Worm (Caenorhabditis elegans): ENCODE data around the gene Y57G7A.1.

Gene Y57G7A.1

ce11 chrII:1320412-1320811, 22.1 kb downstream of the Y57G7A.1 start (continued):
- TF ChIP-seq F23B12.7 (tag; optimal IDR thresholded peaks at IDR 0.05; ENCODE audit: insufficient read depth), result peak; percentile 97
- 0 out of 2 replicates have a peak, but pooled peaks have one; percentile 43 for TF ChIP-seq F39B2.1 (GFP tag; IDR thresholded peaks at IDR 0.05)
- TF ChIP-seq lag-1 (GFP tag; IDR thresholded peaks at IDR 0.05), result no peak
- peak; percentile 96 for TF ChIP-seq K12H6.12 (tag; optimal IDR thresholded peaks at IDR 0.05)
- TF ChIP-seq sdz-38 (tag; optimal IDR thresholded peaks at IDR 0.05), result no peak
- TF ChIP-seq nfya-2 (GFP tag; IDR thresholded peaks at IDR 0.05), result no peak
- peak; percentile 81 to 89 for TF ChIP-seq let-607 (tag; optimal IDR thresholded peaks at IDR 0.05)
- peak; percentile 96 for TF ChIP-seq madf-3 (GFP tag; IDR thresholded peaks at IDR 0.05)
- TF ChIP-seq ceh-79 (tag; optimal IDR thresholded peaks at IDR 0.05), result peak; percentile 57
- 0 out of 2 replicates have a peak, but pooled peaks have one; percentile 38 for TF ChIP-seq F37B4.10 (GFP tag; IDR thresholded peaks at IDR 0.05)
- TF ChIP-seq aptf-3 (GFP tag; IDR thresholded peaks at IDR 0.05), result no peak
- TF ChIP-seq Y79H2A.3 (GFP tag; conservative IDR thresholded peaks at IDR 0.05), result peak; percentile 76; the same call in 1 of the 2 replicates
- peak; percentile 80; the same call in 1 of the 2 replicates for TF ChIP-seq cebp-2 (GFP tag; IDR thresholded peaks at IDR 0.05)
- no peak for TF ChIP-seq T07F8.4 (tag; optimal IDR thresholded peaks at IDR 0.05)
- peak; percentile 85 for TF ChIP-seq ceh-100 (GFP tag; IDR thresholded peaks at IDR 0.05)
- peak; percentile 20 for TF ChIP-seq nhr-27 (tag; optimal IDR thresholded peaks at IDR 0.05)
- TF ChIP-seq aptf-2 (GFP tag; conservative IDR thresholded peaks at IDR 0.05), result peak; percentile 89
- TF ChIP-seq cebp-1 (GFP tag; IDR thresholded peaks at IDR 0.05), result peak; percentile 80
- peak; percentile 91 for TF ChIP-seq cebp-1 (tag; optimal IDR thresholded peaks at IDR 0.05)
- TF ChIP-seq dpl-1 (GFP tag; optimal IDR thresholded peaks at IDR 0.05), result peak; percentile 97
- TF ChIP-seq F57C9.4 (tag; optimal IDR thresholded peaks at IDR 0.05), result peak; percentile 73
- no peak for TF ChIP-seq tbx-9 (tag; optimal IDR thresholded peaks at IDR 0.05; ENCODE audit: borderline replicate concordance)
- TF ChIP-seq gei-17 (GFP tag; optimal IDR thresholded peaks at IDR 0.05), result peak; percentile 75
- peak; percentile 96 for TF ChIP-seq hmg-1.2 (GFP tag; IDR thresholded peaks at IDR 0.05)
- no peak for TF ChIP-seq ccch-3 (GFP tag; optimal IDR thresholded peaks at IDR 0.05)
- peak; percentile 75 for TF ChIP-seq nhr-80 (tag; optimal IDR thresholded peaks at IDR 0.05)
- TF ChIP-seq F52B5.7 (tag; optimal IDR thresholded peaks at IDR 0.05), result peak; percentile 80
- peak; percentile 89 for TF ChIP-seq hsf-1 (GFP tag; IDR thresholded peaks at IDR 0.05)
- TF ChIP-seq efl-1 (GFP tag; optimal IDR thresholded peaks at IDR 0.05), result peak; percentile 92
- TF ChIP-seq unc-130 (GFP tag; optimal IDR thresholded peaks at IDR 0.05), result peak; percentile 88
- peak; percentile 73 for TF ChIP-seq ztf-25 (GFP tag; IDR thresholded peaks at IDR 0.05)
- TF ChIP-seq nhr-179 (tag; optimal IDR thresholded peaks at IDR 0.05), result no peak
- TF ChIP-seq pha-4 (tag; optimal IDR thresholded peaks at IDR 0.05), result peak; percentile 97
- TF ChIP-seq attf-5 (GFP tag; optimal IDR thresholded peaks at IDR 0.05), result peak; percentile 99
- peak; percentile 100 for TF ChIP-seq lin-54 (GFP tag; optimal IDR thresholded peaks at IDR 0.05)
- TF ChIP-seq mel-28 (tag; optimal IDR thresholded peaks at IDR 0.05; ENCODE audit: borderline replicate concordance), result peak; percentile 20
- peak; percentile 98 for TF ChIP-seq ceh-27 (GFP tag; optimal IDR thresholded peaks at IDR 0.05)
- no peak for TF ChIP-seq dpff-1 (tag; optimal IDR thresholded peaks at IDR 0.05)
- TF ChIP-seq bed-2 (GFP tag; IDR thresholded peaks at IDR 0.05), result peak; percentile 67; the same call in 1 of the 2 replicates
- TF ChIP-seq lsl-1 (GFP tag; optimal IDR thresholded peaks at IDR 0.05), result peak; percentile 84
- TF ChIP-seq snpc-3.4 (tag; optimal IDR thresholded peaks at IDR 0.05), result peak; percentile 92
- TF ChIP-seq F22D6.2 (tag; optimal IDR thresholded peaks at IDR 0.05), result peak; percentile 49
- TF ChIP-seq die-1 (tag; optimal IDR thresholded peaks at IDR 0.05), result peak; percentile 40
- peak; percentile 66 for TF ChIP-seq unc-62 (GFP tag; optimal IDR thresholded peaks at IDR 0.05)
- no peak for TF ChIP-seq nhr-120 (GFP tag; IDR thresholded peaks at IDR 0.05)
- TF ChIP-seq sea-2 (GFP tag; IDR thresholded peaks at IDR 0.05), result no peak
- peak; percentile 97 for TF ChIP-seq pbrm-1 (GFP tag; IDR thresholded peaks at IDR 0.05)
- peak; percentile 80 for TF ChIP-seq attf-6 (GFP tag; IDR thresholded peaks at IDR 0.05)
- TF ChIP-seq ceh-40 (GFP tag; IDR thresholded peaks at IDR 0.05), result no peak
